Worm (Caenorhabditis elegans) whole organism, early embryonic: ENCODE results near the gene F26F2.8.
"Not testable (repeated sequence)": the region's sequence is repeated elsewhere in the genome, so short reads cannot be mapped to it uniquely, and the experiment has no call there.

Source experiments
- ama-1 ChIP-seq: fragments of 150-350 bp; optimal IDR thresholded peaks from 2 replicates; lab custom pipeline; 2014
- ceh-13 ChIP-seq: fragments of 200-800 bp; sonication (Bioruptor generic); optimal IDR thresholded peaks from 2 replicates; lab custom pipeline; 2018; ENCODE audit warnings: mild to moderate bottlenecking, missing genetic modification characterization, missing compliant biosample characterization
- ceh-36 ChIP-seq: sonication (generic microtip); optimal IDR thresholded peaks from 2 replicates; lab custom pipeline; 2016; ENCODE audit warnings: missing genetic modification characterization, inconsistent platforms, missing compliant biosample characterization
- ets-7 ChIP-seq: sonication (generic microtip); optimal IDR thresholded peaks from 2 replicates; lab custom pipeline; 2016; ENCODE audit warnings: missing genotype, missing genetic modification characterization, missing compliant biosample characterization
- flt-1 ChIP-seq: fragments of 200-800 bp; sonication (Bioruptor generic); IDR thresholded peaks from 2 replicates; pipeline ENCODE4 v1.3.6; 2022; ENCODE audit warnings: missing genetic modification characterization, missing compliant biosample characterization
- pes-1 ChIP-seq: fragments of 200-800 bp; sonication (Bioruptor generic); IDR thresholded peaks from 2 replicates; pipeline ENCODE4 v1.3.6; 2022; ENCODE audit warnings: missing genetic modification reagents, missing genetic modification characterization, missing compliant biosample characterization
- scrt-1 ChIP-seq: fragments of 200-800 bp; sonication (Bioruptor generic); IDR thresholded peaks from 2 replicates; pipeline ENCODE4 v1.3.6; 2022; ENCODE audit warnings: missing genetic modification characterization, missing compliant biosample characterization
- sea-1 ChIP-seq: fragments of 200-800 bp; sonication (Bioruptor generic); conservative IDR thresholded peaks from 2 replicates; pipeline ENCODE4 v1.3.6; 2022; ENCODE audit warnings: missing genetic modification characterization, missing compliant biosample characterization
- tbx-37 ChIP-seq: fragments of 200-800 bp; sonication (Bioruptor generic); conservative IDR thresholded peaks from 2 replicates; pipeline ENCODE4 v1.3.6; 2022; ENCODE audit warnings: missing genetic modification reagents, missing genetic modification characterization, missing compliant biosample characterization

- TF ChIP-seq ama-1 (lab: Kevin White, UChicago); ceh-36 (tag; lab: Kevin White, UChicago); tbx-37 (GFP tag; lab: Robert Waterston, UW); sea-1 (GFP tag; lab: Robert Waterston, UW); flt-1 (GFP tag; lab: Robert Waterston, UW); scrt-1 (GFP tag; lab: Robert Waterston, UW); ets-7 (tag; lab: Kevin White, UChicago); pes-1 (GFP tag; lab: Robert Waterston, UW); ceh-13 (GFP tag; lab: Kevin White, UChicago): not testable (repeated sequence)
Measured at ce11 chrV:20568995-20569394, 10.4 kb upstream of the F26F2.8 start, which contains the start of gene F26F2.4.
